Worm (Caenorhabditis elegans) whole organism, young adult: ENCODE data around the gene M106.7.

Experiments used
- B0035.1 ChIP-seq: sonication (generic microtip); optimal IDR thresholded peaks from 2 replicates; lab custom pipeline; 2016; ENCODE audit warnings: missing genetic modification characterization, mild to moderate bottlenecking, missing compliant biosample characterization, missing genotype, missing genetic modification reagents
- B0261.1 ChIP-seq: sonication (generic microtip); optimal IDR thresholded peaks from 2 replicates; lab custom pipeline; 2016; ENCODE audit warnings: mild to moderate bottlenecking, missing genetic modification characterization, moderate library complexity, missing compliant biosample characterization
- C17E4.6 ChIP-seq: fragments of 200-800 bp; sonication (Bioruptor generic); IDR thresholded peaks from 2 replicates; pipeline ENCODE4 v1.3.6; 2022; ENCODE audit warnings: missing genetic modification reagents, missing genetic modification characterization, missing compliant biosample characterization
- D2030.7 ChIP-seq: fragments of 200-800 bp; sonication (Bioruptor generic); IDR thresholded peaks from 2 replicates; pipeline ENCODE4 v1.3.6; 2022; ENCODE audit warnings: missing genetic modification reagents, missing genetic modification characterization, missing compliant biosample characterization
- F10E7.11 ChIP-seq: sonication (generic microtip); optimal IDR thresholded peaks from 2 replicates; lab custom pipeline; 2017; ENCODE audit warnings: mild to moderate bottlenecking, missing genetic modification characterization, moderate library complexity, missing compliant biosample characterization
- F22D6.2 ChIP-seq: sonication (generic microtip); optimal IDR thresholded peaks from 2 replicates; lab custom pipeline; 2016; ENCODE audit warnings: mild to moderate bottlenecking, missing genetic modification characterization, missing compliant biosample characterization
- F37B4.10 ChIP-seq: fragments of 200-800 bp; sonication (Bioruptor generic); IDR thresholded peaks from 2 replicates; pipeline ENCODE4 v1.3.6; 2022; ENCODE audit warnings: missing genetic modification characterization, missing compliant biosample characterization
- T07F8.4 ChIP-seq: sonication (generic microtip); optimal IDR thresholded peaks from 2 replicates; lab custom pipeline; 2016; ENCODE audit warnings: mild to moderate bottlenecking, missing genetic modification characterization, moderate library complexity, missing compliant biosample characterization
- T26A5.8 ChIP-seq: sonication (generic microtip); optimal IDR thresholded peaks from 2 replicates; lab custom pipeline; 2016; ENCODE audit warnings: missing genetic modification characterization, missing compliant biosample characterization
- Y67H2A.10 ChIP-seq: fragments of 200-800 bp; sonication (Bioruptor generic); conservative IDR thresholded peaks from 2 replicates; pipeline ENCODE4 v1.3.6; 2022; ENCODE audit warnings: missing genetic modification reagents, missing genetic modification characterization, missing compliant biosample characterization
- Y95B8A.8 ChIP-seq: fragments of 200-800 bp; sonication (Bioruptor generic); IDR thresholded peaks from 2 replicates; pipeline ENCODE4 v1.3.6; 2022; ENCODE audit warnings: missing genetic modification reagents, missing genetic modification characterization, missing compliant biosample characterization
- ZK185.1 ChIP-seq: sonication (generic microtip); optimal IDR thresholded peaks from 2 replicates; lab custom pipeline; 2016; ENCODE audit warnings: mild to moderate bottlenecking, missing genetic modification characterization, missing compliant biosample characterization; ENCODE audit not compliant: poor library complexity, severe bottlenecking
- atf-7 ChIP-seq: sonication (generic microtip); optimal IDR thresholded peaks from 2 replicates; lab custom pipeline; 2017; ENCODE audit warnings: mild to moderate bottlenecking, missing genetic modification characterization, missing compliant biosample characterization
- attf-3 ChIP-seq: fragments of 200-800 bp; sonication (Bioruptor generic); conservative IDR thresholded peaks from 2 replicates; pipeline ENCODE4 v1.3.6; 2022; ENCODE audit warnings: missing genetic modification reagents, missing genetic modification characterization, missing compliant biosample characterization
- attf-6 ChIP-seq: fragments of 200-800 bp; sonication (Bioruptor generic); IDR thresholded peaks from 2 replicates; pipeline ENCODE4 v1.3.6; 2022; ENCODE audit warnings: missing genetic modification reagents, missing genetic modification characterization, missing compliant biosample characterization
- bed-2 ChIP-seq: fragments of 200-800 bp; sonication (Bioruptor generic); IDR thresholded peaks from 2 replicates; pipeline ENCODE4 v1.3.6; 2022; ENCODE audit warnings: missing genetic modification reagents, missing genetic modification characterization, missing compliant biosample characterization
- ccch-3 ChIP-seq: fragments of 200-800 bp; sonication (Bioruptor generic); optimal IDR thresholded peaks from 2 replicates; lab custom pipeline; 2018; ENCODE audit warnings: mild to moderate bottlenecking, missing genetic modification characterization, missing compliant biosample characterization
- ceh-27 ChIP-seq: fragments of 200-800 bp; sonication (Bioruptor generic); optimal IDR thresholded peaks from 2 replicates; lab custom pipeline; 2018; ENCODE audit warnings: mild to moderate bottlenecking, missing genetic modification characterization, moderate library complexity, missing compliant biosample characterization
- ceh-40 ChIP-seq: fragments of 200-800 bp; sonication (Bioruptor generic); IDR thresholded peaks from 2 replicates; pipeline ENCODE4 v1.3.6; 2022; ENCODE audit warnings: missing genetic modification characterization, missing compliant biosample characterization
- chd-7 ChIP-seq: sonication (generic microtip); optimal IDR thresholded peaks from 2 replicates; lab custom pipeline; 2016; ENCODE audit warnings: mild to moderate bottlenecking, missing genetic modification characterization, moderate library complexity, missing compliant biosample characterization
- dpl-1 ChIP-seq: fragments of 150-350 bp; optimal IDR thresholded peaks from 2 replicates; lab custom pipeline; 2014; ENCODE audit warnings: missing biosample characterization, missing genetic modification reagents, missing genetic modification characterization
- efl-1 ChIP-seq: fragments of 150-350 bp; optimal IDR thresholded peaks from 2 replicates; lab custom pipeline; 2014; ENCODE audit warnings: missing biosample characterization, missing genetic modification reagents, missing genetic modification characterization
- egrh-3 ChIP-seq: fragments of 200-800 bp; sonication (Bioruptor generic); IDR thresholded peaks from 2 replicates; pipeline ENCODE4 v1.3.6; 2022; ENCODE audit warnings: missing genetic modification reagents, missing genetic modification characterization, missing compliant biosample characterization
- hsf-1 ChIP-seq: fragments of 200-800 bp; sonication (Bioruptor generic); IDR thresholded peaks from 2 replicates; pipeline ENCODE4 v1.3.6; 2022; ENCODE audit warnings: missing genetic modification reagents, missing genetic modification characterization, missing compliant biosample characterization
- lag-1 ChIP-seq: fragments of 200-800 bp; sonication (Bioruptor generic); IDR thresholded peaks from 2 replicates; pipeline ENCODE4 v1.3.6; 2022; ENCODE audit warnings: missing genetic modification reagents, missing genetic modification characterization, missing compliant biosample characterization
- lin-40 ChIP-seq: sonication (generic microtip); optimal IDR thresholded peaks from 2 replicates; lab custom pipeline; 2016; ENCODE audit warnings: missing genetic modification characterization, mild to moderate bottlenecking, missing compliant biosample characterization, missing genotype, missing genetic modification reagents
- madf-10 ChIP-seq: sonication (generic microtip); optimal IDR thresholded peaks from 2 replicates; lab custom pipeline; 2016; ENCODE audit warnings: mild to moderate bottlenecking, missing genetic modification characterization, missing compliant biosample characterization
- mxl-1 ChIP-seq: sonication (generic microtip); optimal IDR thresholded peaks from 2 replicates; lab custom pipeline; 2016; ENCODE audit warnings: missing genetic modification characterization, missing compliant biosample characterization
- nfya-1 ChIP-seq: sonication (generic microtip); optimal IDR thresholded peaks from 2 replicates; lab custom pipeline; 2017; ENCODE audit warnings: antibody characterized with exemption, missing compliant biosample characterization, missing genetic modification characterization, borderline replicate concordance; ENCODE audit not compliant: insufficient read depth
- nfyb-1 ChIP-seq: fragments of 200-800 bp; sonication (Bioruptor generic); IDR thresholded peaks from 2 replicates; pipeline ENCODE4 v1.3.6; 2022; ENCODE audit warnings: missing genetic modification reagents, missing genetic modification characterization, missing compliant biosample characterization
- nhr-120 ChIP-seq: fragments of 200-800 bp; sonication (Bioruptor generic); IDR thresholded peaks from 2 replicates; pipeline ENCODE4 v1.3.6; 2022; ENCODE audit warnings: missing genetic modification characterization, missing compliant biosample characterization
- repo-1 ChIP-seq: sonication (generic microtip); optimal IDR thresholded peaks from 2 replicates; lab custom pipeline; 2017; ENCODE audit warnings: mild to moderate bottlenecking, missing genetic modification characterization, missing compliant biosample characterization
- rpc-1 ChIP-seq, 2 experiments: fragments of 150-350 bp in 1 of 2; sonication (generic microtip) in 1 of 2; optimal IDR thresholded peaks; 2 replicates each; lab custom pipeline; 2014 to 2018; ENCODE audit warnings: missing biosample characterization in 1 of 2, missing genetic modification characterization in 1 of 2, missing genetic modification reagents in 1 of 2, missing genotype in 1 of 2
- snpc-1.1 ChIP-seq: sonication (generic microtip); optimal IDR thresholded peaks from 2 replicates; lab custom pipeline; 2017; ENCODE audit warnings: missing genetic modification characterization, mild to moderate bottlenecking, missing compliant biosample characterization, antibody characterized with exemption, moderate library complexity, missing genotype, missing genetic modification reagents; ENCODE audit not compliant: insufficient read depth
- snpc-4 ChIP-seq, 5 experiments: fragments of 150-350 bp in 1 of 5; sonication (generic microtip) in 4 of 5; optimal IDR thresholded peaks; 2 replicates each; lab custom pipeline; 2014 to 2018; ENCODE audit warnings: missing genetic modification characterization in 5 of 5, missing biosample characterization in 3 of 5, antibody characterized with exemption in 2 of 5, mild to moderate bottlenecking in 2 of 5, missing compliant biosample characterization in 2 of 5, missing genotype in 2 of 5, moderate library complexity in 2 of 5, missing genetic modification reagents in 1 of 5
- sptf-2 ChIP-seq: fragments of 200-800 bp; sonication (Bioruptor generic); optimal IDR thresholded peaks from 2 replicates; lab custom pipeline; 2018; ENCODE audit warnings: mild to moderate bottlenecking, missing genetic modification characterization, missing compliant biosample characterization
- tbx-9 ChIP-seq: sonication (generic microtip); optimal IDR thresholded peaks from 2 replicates; lab custom pipeline; 2016; ENCODE audit warnings: borderline replicate concordance, missing genetic modification characterization, inconsistent platforms, missing compliant biosample characterization
- zim-3 ChIP-seq: sonication (generic microtip); optimal IDR thresholded peaks from 2 replicates; lab custom pipeline; 2017; ENCODE audit warnings: mild to moderate bottlenecking, missing genetic modification characterization, moderate library complexity, missing compliant biosample characterization
- ztf-18 ChIP-seq: sonication (generic microtip); optimal IDR thresholded peaks from 2 replicates; lab custom pipeline; 2016; ENCODE audit warnings: missing genotype, mild to moderate bottlenecking, missing genetic modification characterization, missing compliant biosample characterization
- ztf-3 ChIP-seq: fragments of 200-800 bp; sonication (Bioruptor generic); optimal IDR thresholded peaks from 2 replicates; lab custom pipeline; 2018; ENCODE audit warnings: mild to moderate bottlenecking, missing genetic modification characterization, missing compliant biosample characterization

M106.7 gene

DNA sequence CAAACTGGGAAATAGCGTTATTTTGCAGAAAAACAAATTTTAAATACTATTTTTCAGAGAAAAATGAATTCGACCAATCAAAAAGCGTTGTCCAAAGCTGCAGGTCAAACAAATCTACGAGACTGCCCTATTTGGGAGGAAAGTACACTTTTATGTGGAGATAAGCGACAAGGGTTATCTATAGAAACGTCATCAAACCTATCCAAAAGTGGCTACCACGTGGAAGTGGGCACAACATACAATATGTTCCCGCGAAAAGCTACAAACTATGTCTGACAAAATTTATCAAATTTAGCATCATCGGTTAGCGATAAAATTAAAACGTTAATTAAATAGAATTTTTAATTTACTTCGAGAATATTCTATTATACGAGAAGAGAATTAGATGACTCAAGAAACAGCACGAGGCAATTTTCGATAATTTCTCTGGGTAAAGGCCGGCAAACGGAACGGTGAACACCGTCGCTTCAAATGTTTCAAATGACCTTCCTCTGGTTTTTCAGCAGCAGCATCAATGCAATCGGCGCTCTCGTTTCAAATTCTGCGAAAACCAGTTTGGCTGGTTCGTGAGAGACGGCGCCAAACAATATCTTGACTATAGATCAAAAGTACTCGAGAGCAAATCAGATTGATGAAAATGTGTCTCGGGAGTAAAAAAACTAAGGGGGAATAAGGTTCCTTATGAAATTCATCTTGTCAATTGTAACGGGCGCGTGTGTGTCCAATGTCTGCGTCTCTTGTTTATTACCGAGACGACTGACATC lies 4.9 kb upstream of the M106.7 start (continued):
- TF ChIP-seq atf-7 (tag; lab: Kevin White, UChicago): peak; percentile 28
- TF ChIP-seq ceh-40: no peak
- no peak for TF ChIP-seq ccch-3 (GFP tag; lab: Kevin White, UChicago)
- TF ChIP-seq F37B4.10 (GFP tag; lab: Robert Waterston, UW): no peak
- no peak for TF ChIP-seq bed-2 (GFP tag; lab: Robert Waterston, UW)
- 0 out of 2 replicates have a peak, but pooled peaks have one; percentile 19 for TF ChIP-seq hsf-1 (GFP tag; lab: Robert Waterston, UW)
- TF ChIP-seq rpc-1 (optimal IDR thresholded peaks at IDR 0.05; lab: Kevin White, UChicago): no peak
- no peak for TF ChIP-seq rpc-1 (tag; optimal IDR thresholded peaks at IDR 0.05; lab: Kevin White, UChicago)
- TF ChIP-seq B0035.1: no peak
- TF ChIP-seq snpc-1.1 (tag; lab: Kevin White, UChicago): no peak
- no peak for TF ChIP-seq B0261.1 (tag; lab: Kevin White, UChicago)
- TF ChIP-seq T26A5.8: no peak
- TF ChIP-seq ztf-3 (GFP tag; lab: Kevin White, UChicago): no peak
- no peak for TF ChIP-seq C17E4.6
- peak; percentile 13 for TF ChIP-seq chd-7 (tag; lab: Kevin White, UChicago)
- no peak for TF ChIP-seq efl-1 (GFP tag; lab: Kevin White, UChicago)
- no peak for TF ChIP-seq Y95B8A.8 (GFP tag; lab: Robert Waterston, UW)
- TF ChIP-seq egrh-3 (GFP tag; lab: Robert Waterston, UW): no peak
- TF ChIP-seq lin-40: peak; percentile 10
- no peak for TF ChIP-seq mxl-1 (tag; lab: Kevin White, UChicago)
- no peak for TF ChIP-seq F10E7.11
- TF ChIP-seq nfyb-1 (GFP tag; lab: Robert Waterston, UW): no peak
- TF ChIP-seq T07F8.4 (tag; lab: Kevin White, UChicago): no peak
- 0 out of 2 replicates have a peak, but pooled peaks have one; percentile 24 for TF ChIP-seq attf-3
- TF ChIP-seq nfya-1 (tag; lab: Kevin White, UChicago): no peak
- TF ChIP-seq tbx-9 (tag; lab: Kevin White, UChicago): no peak
- TF ChIP-seq dpl-1: no peak
- no peak for TF ChIP-seq D2030.7 (GFP tag; lab: Robert Waterston, UW)
- TF ChIP-seq repo-1 (tag; lab: Kevin White, UChicago): no peak
- no peak for TF ChIP-seq madf-10
- TF ChIP-seq F22D6.2 (tag; lab: Kevin White, UChicago): no peak
- no peak for TF ChIP-seq nhr-120 (GFP tag; lab: Robert Waterston, UW)
- TF ChIP-seq Y67H2A.10: no peak
- TF ChIP-seq lag-1 (GFP tag; lab: Robert Waterston, UW): no peak
- TF ChIP-seq attf-6 (GFP tag; lab: Robert Waterston, UW): no peak
- TF ChIP-seq ztf-18: no peak
- TF ChIP-seq snpc-4 (GFP tag; optimal IDR thresholded peaks at IDR 0.05; lab: Kevin White, UChicago): no peak
- no peak for TF ChIP-seq snpc-4 (tag; optimal IDR thresholded peaks at IDR 0.05; lab: Kevin White, UChicago)
- no peak for TF ChIP-seq zim-3
- TF ChIP-seq ZK185.1: no peak
- TF ChIP-seq ceh-27 (GFP tag; lab: Kevin White, UChicago): no peak
- no peak for TF ChIP-seq sptf-2 (GFP tag; lab: Kevin White, UChicago)
